Worm (Caenorhabditis elegans) whole organism, L2 larva: ENCODE measurements around the gene mys-1.
A peak's percentile ranks its signal among the peaks of the same experiment; 100 is the strongest.

ENCODE experiments used
- F13H6.1 ChIP-seq: sonication (generic microtip); optimal IDR thresholded peaks from 2 replicates; lab custom pipeline; 2016; ENCODE audit warnings: missing genetic modification characterization, missing compliant biosample characterization
- Y55F3AM.14 ChIP-seq: fragments of 200-800 bp; sonication (Bioruptor generic); optimal IDR thresholded peaks from 2 replicates; lab custom pipeline; 2018; ENCODE audit warnings: mild to moderate bottlenecking, missing genetic modification characterization, missing compliant biosample characterization
- ZK546.5 ChIP-seq: sonication (generic microtip); optimal IDR thresholded peaks from 2 replicates; lab custom pipeline; 2017; ENCODE audit warnings: missing biosample characterization, missing genetic modification characterization
- alr-1 ChIP-seq: fragments of 150-350 bp; optimal IDR thresholded peaks from 2 replicates; lab custom pipeline; 2014; ENCODE audit warnings: missing biosample characterization, missing genetic modification characterization
- aly-2 ChIP-seq: fragments of 150-350 bp; optimal IDR thresholded peaks from 2 replicates; lab custom pipeline; 2014; ENCODE audit warnings: missing biosample characterization, missing genetic modification characterization
- ama-1 ChIP-seq: fragments of 150-350 bp; optimal IDR thresholded peaks from 2 replicates; lab custom pipeline; 2018; ENCODE audit warnings: inconsistent platforms
- blmp-1 ChIP-seq: sonication (generic microtip); optimal IDR thresholded peaks from 2 replicates; lab custom pipeline; 2017; ENCODE audit warnings: missing genetic modification characterization, mild to moderate bottlenecking, missing compliant biosample characterization, antibody characterized with exemption, moderate library complexity; ENCODE audit not compliant: insufficient read depth
- ceh-16 ChIP-seq: fragments of 150-350 bp; optimal IDR thresholded peaks from 2 replicates; lab custom pipeline; 2014; ENCODE audit warnings: missing biosample characterization, missing genetic modification characterization
- crh-2 ChIP-seq: sonication (generic microtip); optimal IDR thresholded peaks from 2 replicates; lab custom pipeline; 2017; ENCODE audit warnings: missing biosample characterization, missing genetic modification characterization
- dmd-4 ChIP-seq: sonication (generic microtip); optimal IDR thresholded peaks from 2 replicates; lab custom pipeline; 2017; ENCODE audit warnings: missing biosample characterization, missing genetic modification characterization
- egl-27 ChIP-seq: sonication (generic microtip); optimal IDR thresholded peaks from 3 replicates; lab custom pipeline; 2017; ENCODE audit warnings: missing biosample characterization, missing genetic modification reagents, missing genetic modification characterization
- elt-1 ChIP-seq: fragments of 150-350 bp; optimal IDR thresholded peaks from 2 replicates; lab custom pipeline; 2014; ENCODE audit warnings: missing biosample characterization, missing genetic modification characterization
- elt-3 ChIP-seq: sonication (generic microtip); optimal IDR thresholded peaks from 2 replicates; lab custom pipeline; 2017; ENCODE audit warnings: missing biosample characterization, missing genetic modification characterization
- fos-1 ChIP-seq: fragments of 150-350 bp; optimal IDR thresholded peaks from 2 replicates; lab custom pipeline; 2014; ENCODE audit warnings: missing biosample characterization, missing genetic modification characterization
- gmeb-1 ChIP-seq: fragments of 150-350 bp; optimal IDR thresholded peaks from 2 replicates; lab custom pipeline; 2014; ENCODE audit warnings: missing biosample characterization, missing genetic modification characterization
- lin-11 ChIP-seq: fragments of 150-350 bp; sonication (generic microtip); optimal IDR thresholded peaks from 2 replicates; lab custom pipeline; 2014; ENCODE audit warnings: missing biosample characterization, missing genetic modification characterization, inconsistent platforms, mixed read lengths
- lin-13 ChIP-seq: fragments of 150-350 bp; optimal IDR thresholded peaks from 2 replicates; lab custom pipeline; 2014; ENCODE audit warnings: missing biosample characterization, missing genetic modification reagents, missing genetic modification characterization
- lin-39 ChIP-seq: fragments of 150-350 bp; optimal IDR thresholded peaks from 2 replicates; lab custom pipeline; 2014; ENCODE audit warnings: missing biosample characterization, missing genetic modification reagents, missing genetic modification characterization
- lsy-2 ChIP-seq, 2 experiments: fragments of 150-350 bp in 1 of 2; sonication (generic microtip) in 1 of 2; optimal IDR thresholded peaks; 2 replicates each; lab custom pipeline; 2014 to 2017; ENCODE audit warnings: missing biosample characterization in 2 of 2, missing genetic modification characterization in 2 of 2
- mab-5 ChIP-seq: fragments of 150-350 bp; optimal IDR thresholded peaks from 2 replicates; lab custom pipeline; 2014; ENCODE audit warnings: missing biosample characterization, missing genetic modification characterization
- mdl-1 ChIP-seq, 2 experiments: fragments of 150-350 bp in 1 of 2; sonication (generic microtip) in 1 of 2; optimal IDR thresholded peaks; 2 replicates each; lab custom pipeline; 2017; ENCODE audit warnings: missing biosample characterization in 2 of 2, missing genetic modification characterization in 2 of 2
- nhr-10 ChIP-seq: sonication (generic microtip); optimal IDR thresholded peaks from 2 replicates; lab custom pipeline; 2017; ENCODE audit warnings: missing biosample characterization, missing genetic modification characterization
- nhr-11 ChIP-seq: fragments of 150-350 bp; optimal IDR thresholded peaks from 2 replicates; lab custom pipeline; 2014; ENCODE audit warnings: missing biosample characterization, missing genetic modification characterization
- nhr-21 ChIP-seq: fragments of 150-350 bp; optimal IDR thresholded peaks from 2 replicates; lab custom pipeline; 2014; ENCODE audit warnings: missing biosample characterization, missing genetic modification characterization
- nhr-23 ChIP-seq: fragments of 150-350 bp; optimal IDR thresholded peaks from 2 replicates; lab custom pipeline; 2014; ENCODE audit warnings: missing biosample characterization, missing genetic modification reagents, missing genetic modification characterization
- nhr-237 ChIP-seq: fragments of 150-350 bp; optimal IDR thresholded peaks from 2 replicates; lab custom pipeline; 2014; ENCODE audit warnings: missing biosample characterization, missing genetic modification characterization
- nhr-25 ChIP-seq: fragments of 150-350 bp; sonication (generic microtip); optimal IDR thresholded peaks from 3 replicates; lab custom pipeline; 2014; ENCODE audit warnings: missing biosample characterization, missing genetic modification characterization
- nhr-6 ChIP-seq: fragments of 150-350 bp; optimal IDR thresholded peaks from 2 replicates; lab custom pipeline; 2014; ENCODE audit warnings: missing biosample characterization, missing genetic modification characterization
- nhr-77 ChIP-seq: fragments of 150-350 bp; optimal IDR thresholded peaks from 2 replicates; lab custom pipeline; 2014; ENCODE audit warnings: missing biosample characterization, missing genetic modification characterization
- peb-1 ChIP-seq: fragments of 150-350 bp; optimal IDR thresholded peaks from 2 replicates; lab custom pipeline; 2014; ENCODE audit warnings: missing biosample characterization, missing genetic modification characterization
- sem-4 ChIP-seq: fragments of 150-350 bp; optimal IDR thresholded peaks from 2 replicates; lab custom pipeline; 2014; ENCODE audit warnings: missing biosample characterization, missing genetic modification reagents, missing genetic modification characterization
- skn-1 ChIP-seq: sonication (generic microtip); optimal IDR thresholded peaks from 2 replicates; lab custom pipeline; 2017; ENCODE audit warnings: missing biosample characterization, missing genetic modification characterization
- sma-3 ChIP-seq: sonication (generic microtip); optimal IDR thresholded peaks from 2 replicates; lab custom pipeline; 2016; ENCODE audit warnings: missing genetic modification reagents, missing genetic modification characterization, missing compliant biosample characterization
- sma-9 ChIP-seq, 2 experiments: fragments of 150-350 bp in 1 of 2; sonication (generic microtip) in 1 of 2; optimal IDR thresholded peaks; 2 replicates each; lab custom pipeline; 2014 to 2016; ENCODE audit warnings: missing genetic modification characterization in 2 of 2, mild to moderate bottlenecking in 1 of 2, missing biosample characterization in 1 of 2, missing compliant biosample characterization in 1 of 2, missing genetic modification reagents in 1 of 2, moderate library complexity in 1 of 2
- snpc-4 ChIP-seq: fragments of 150-350 bp; optimal IDR thresholded peaks from 2 replicates; lab custom pipeline; 2014; ENCODE audit warnings: missing biosample characterization, missing genetic modification characterization
- unc-55 ChIP-seq: fragments of 150-350 bp; sonication (generic microtip); optimal IDR thresholded peaks from 3 replicates; lab custom pipeline; 2014; ENCODE audit warnings: missing biosample characterization, missing genetic modification reagents, missing genetic modification characterization
- unc-62 ChIP-seq: fragments of 150-350 bp; optimal IDR thresholded peaks from 2 replicates; lab custom pipeline; 2014; ENCODE audit warnings: missing biosample characterization, missing genetic modification reagents, missing genetic modification characterization
- zag-1 ChIP-seq: fragments of 150-350 bp; optimal IDR thresholded peaks from 2 replicates; lab custom pipeline; 2014; ENCODE audit warnings: missing biosample characterization, missing genetic modification characterization
- ztf-1 ChIP-seq: fragments of 200-800 bp; sonication (Bioruptor generic); conservative IDR thresholded peaks from 2 replicates; pipeline ENCODE4 v1.3.6; 2022; ENCODE audit warnings: missing genetic modification characterization, missing compliant biosample characterization
- ztf-11 ChIP-seq: sonication (generic microtip); optimal IDR thresholded peaks from 2 replicates; lab custom pipeline; 2017; ENCODE audit warnings: missing biosample characterization, missing genetic modification characterization

The mys-1 gene

ce11 chrV:7084612-7085139 lies at the start of gene mys-1:
TSS of gene mys-1 (minus strand) at chrV:7084662.
- TF ChIP-seq crh-2 (tag; lab: Kevin White, UChicago), result peak; percentile 0
- no peak for TF ChIP-seq ztf-1 (GFP tag; lab: Robert Waterston, UW)
- peak in 1 of 2 experiments; percentile 69 for TF ChIP-seq lsy-2 (tag; optimal IDR thresholded peaks at IDR 0.05; lab: Kevin White, UChicago)
- no peak for TF ChIP-seq zag-1 (tag; lab: Kevin White, UChicago)
- TF ChIP-seq fos-1 (tag; lab: Kevin White, UChicago), result peak; percentile 9
- peak; percentile 63 for TF ChIP-seq unc-55 (GFP tag; lab: Kevin White, UChicago)
- no peak for TF ChIP-seq blmp-1 (tag; lab: Kevin White, UChicago)
- no peak for TF ChIP-seq nhr-11 (tag; lab: Kevin White, UChicago)
- TF ChIP-seq gmeb-1 (tag; lab: Kevin White, UChicago), result peak; percentile 94
- TF ChIP-seq sma-9 (GFP tag; optimal IDR thresholded peaks at IDR 0.05; lab: Kevin White, UChicago), result peak; percentile 80
- no peak for TF ChIP-seq sma-9 (tag; optimal IDR thresholded peaks at IDR 0.05; lab: Kevin White, UChicago)
- TF ChIP-seq nhr-77 (tag; lab: Kevin White, UChicago), result no peak
- TF ChIP-seq sma-3, result peak; percentile 71
- peak; percentile 67 for TF ChIP-seq F13H6.1 (tag; lab: Kevin White, UChicago)
- TF ChIP-seq sem-4, result peak; percentile 9
- TF ChIP-seq peb-1, result no peak

ce11 chrV:7133963-7134362 lies 49.5 kb upstream of the mys-1 start, which contains the start of gene F10D2.16:
TSS of gene F10D2.16 (plus strand) at chrV:7134263.
- TF ChIP-seq nhr-11 (tag; lab: Kevin White, UChicago) (no peak), zag-1 (tag; lab: Kevin White, UChicago) (no peak), dmd-4 (no peak), nhr-23 (tag; lab: Kevin White, UChicago) (no peak), ceh-16 (tag; lab: Kevin White, UChicago) (no peak), aly-2 (tag; lab: Kevin White, UChicago) (no peak), nhr-25 (tag; lab: Kevin White, UChicago) (no peak), Y55F3AM.14 (GFP tag; lab: Kevin White, UChicago) (no peak), elt-3 (tag; lab: Kevin White, UChicago) (no peak), mab-5 (tag; lab: Kevin White, UChicago) (no peak)

- no peak for TF ChIP-seq gmeb-1 (tag; lab: Kevin White, UChicago)
- TF ChIP-seq lin-11, result no peak
- no peak for TF ChIP-seq nhr-6
- no peak for TF ChIP-seq lin-39 (tag; lab: Kevin White, UChicago)
- no peak for TF ChIP-seq elt-1 (tag; lab: Kevin White, UChicago)
- no peak for TF ChIP-seq unc-55 (GFP tag; lab: Kevin White, UChicago)
- TF ChIP-seq ZK546.5 (tag; lab: Kevin White, UChicago), result no peak
- no peak for TF ChIP-seq nhr-11 (tag; lab: Kevin White, UChicago)
- TF ChIP-seq unc-62, result no peak
- no peak for TF ChIP-seq mab-5 (tag; lab: Kevin White, UChicago)
- no peak for TF ChIP-seq alr-1 (tag; lab: Kevin White, UChicago)
- no peak for TF ChIP-seq nhr-21 (tag; lab: Kevin White, UChicago)
- no peak for TF ChIP-seq snpc-4 (tag; lab: Kevin White, UChicago)
- TF ChIP-seq nhr-10 (tag; lab: Kevin White, UChicago), result no peak
Measured at ce11 chrV:7132248-7132647, 47.8 kb upstream of the mys-1 start, which contains the start of gene sre-10. TSS of gene sre-10 (plus strand) at chrV:7132548.

- TF ChIP-seq dmd-4 (no peak), zag-1 (tag; lab: Kevin White, UChicago) (no peak), elt-1 (tag; lab: Kevin White, UChicago) (no peak), peb-1 (no peak), Y55F3AM.14 (GFP tag; lab: Kevin White, UChicago) (no peak)
Measured at ce11 chrV:7130974-7131373, 46.5 kb upstream of the mys-1 start, which contains the start of gene srx-36. TSS of gene srx-36 (minus strand) at chrV:7131074.

- no peak for TF ChIP-seq unc-55 (GFP tag; lab: Kevin White, UChicago)
- no peak for TF ChIP-seq dmd-4
- TF ChIP-seq aly-2 (tag; lab: Kevin White, UChicago), result no peak
- no peak for TF ChIP-seq unc-62
- no peak for TF ChIP-seq nhr-11 (tag; lab: Kevin White, UChicago)
- TF ChIP-seq F13H6.1 (tag; lab: Kevin White, UChicago), result no peak
- no peak for TF ChIP-seq skn-1 (tag; lab: Kevin White, UChicago)
- no peak for TF ChIP-seq ama-1 (lab: Kevin White, UChicago)
- TF ChIP-seq lsy-2 (tag; optimal IDR thresholded peaks at IDR 0.05; lab: Kevin White, UChicago), result no peak
- no peak for TF ChIP-seq nhr-6
- no peak for TF ChIP-seq elt-3 (tag; lab: Kevin White, UChicago)
- TF ChIP-seq nhr-25 (tag; lab: Kevin White, UChicago), result no peak
- no peak for TF ChIP-seq egl-27 (tag; lab: Kevin White, UChicago)
- TF ChIP-seq Y55F3AM.14 (GFP tag; lab: Kevin White, UChicago), result no peak
- no peak for TF ChIP-seq lin-13 (GFP tag; lab: Kevin White, UChicago)
- no peak for TF ChIP-seq nhr-21 (tag; lab: Kevin White, UChicago)
- TF ChIP-seq nhr-10 (tag; lab: Kevin White, UChicago), result no peak
- no peak for TF ChIP-seq nhr-237 (tag; lab: Kevin White, UChicago)
- no peak for TF ChIP-seq ztf-11
- no peak for TF ChIP-seq mdl-1 (tag; optimal IDR thresholded peaks at IDR 0.05; lab: Kevin White, UChicago)
Measured at ce11 chrV:7129460-7129859, 45.0 kb upstream of the mys-1 start, which contains the start of gene T01C4.8. TSS of gene T01C4.8 (minus strand) at chrV:7129560.
